Fruit fly (Drosophila melanogaster) whole organism, prepupa: ENCODE data around the gene sage.

Experiments
- Blimp-1 ChIP-seq: fragments of 200-800 bp; sonication (Bioruptor generic); optimal IDR thresholded peaks from 3 replicates; lab custom pipeline; 2017; ENCODE audit warnings: missing biosample characterization, missing genetic modification characterization, mild to moderate bottlenecking, moderate library complexity, missing genetic modification reagents
- CG10631 ChIP-seq: fragments of 200-800 bp; sonication (Bioruptor generic); optimal IDR thresholded peaks from 2 replicates; lab custom pipeline; 2016; ENCODE audit warnings: missing biosample characterization, missing genetic modification characterization
- CG10669 ChIP-seq: fragments of 200-800 bp; sonication (Bioruptor generic); optimal IDR thresholded peaks from 3 replicates; lab custom pipeline; 2018; ENCODE audit warnings: missing biosample characterization, mild to moderate bottlenecking, missing genetic modification characterization, moderate library complexity
- CG11762 ChIP-seq: fragments of 200-800 bp; sonication (Bioruptor generic); optimal IDR thresholded peaks from 3 replicates; lab custom pipeline; 2016; ENCODE audit warnings: missing biosample characterization, missing genetic modification characterization; ENCODE audit not compliant: insufficient read depth
- CG11902 ChIP-seq: fragments of 200-800 bp; sonication (Bioruptor generic); optimal IDR thresholded peaks from 3 replicates; lab custom pipeline; 2016; ENCODE audit warnings: missing biosample characterization, missing genetic modification characterization
- CG16779 ChIP-seq: fragments of 200-800 bp; sonication (Bioruptor generic); optimal IDR thresholded peaks from 3 replicates; lab custom pipeline; 2017; ENCODE audit warnings: missing biosample characterization, mild to moderate bottlenecking, missing genetic modification characterization
- CG3032 ChIP-seq: fragments of 200-800 bp; optimal IDR thresholded peaks from 2 replicates; lab custom pipeline; 2019; ENCODE audit warnings: missing biosample characterization, mild to moderate bottlenecking, missing genetic modification characterization, moderate library complexity
- CG31627 ChIP-seq: fragments of 200-800 bp; sonication (Bioruptor generic); optimal IDR thresholded peaks from 3 replicates; lab custom pipeline; 2016; ENCODE audit warnings: missing biosample characterization, missing genetic modification characterization
- CG32006 ChIP-seq: fragments of 200-800 bp; sonication (Bioruptor generic); optimal IDR thresholded peaks from 3 replicates; lab custom pipeline; 2017; ENCODE audit warnings: missing biosample characterization, mild to moderate bottlenecking, missing genetic modification characterization
- CG4318 ChIP-seq: fragments of 200-800 bp; sonication (Bioruptor generic); optimal IDR thresholded peaks from 3 replicates; lab custom pipeline; 2017; ENCODE audit warnings: missing biosample characterization, mild to moderate bottlenecking, missing genetic modification characterization
- CG6792 ChIP-seq: fragments of 200-800 bp; sonication (Bioruptor generic); optimal IDR thresholded peaks from 3 replicates; lab custom pipeline; 2016; ENCODE audit warnings: missing biosample characterization, missing genetic modification characterization
- CG6808 ChIP-seq: fragments of 200-800 bp; sonication (Bioruptor generic); optimal IDR thresholded peaks from 3 replicates; lab custom pipeline; 2017; ENCODE audit warnings: missing biosample characterization, missing genetic modification characterization, mild to moderate bottlenecking, moderate library complexity, missing genetic modification reagents
- CG6854 ChIP-seq: fragments of 200-800 bp; sonication (Bioruptor generic); optimal IDR thresholded peaks from 2 replicates; lab custom pipeline; 2017; ENCODE audit warnings: missing biosample characterization, mild to moderate bottlenecking, missing genetic modification characterization
- CG7368 ChIP-seq: fragments of 200-800 bp; sonication (Bioruptor generic); optimal IDR thresholded peaks from 3 replicates; lab custom pipeline; 2016; ENCODE audit warnings: missing biosample characterization, missing genetic modification characterization
- Eip78C ChIP-seq: fragments of 200-800 bp; sonication (Bioruptor generic); peaks from one replicate; lab custom pipeline; 2016; ENCODE audit warnings: missing biosample characterization, missing genetic modification characterization
- Ets96B ChIP-seq: fragments of 200-800 bp; optimal IDR thresholded peaks from 2 replicates; lab custom pipeline; 2019; ENCODE audit warnings: missing biosample characterization, mild to moderate bottlenecking, missing genetic modification characterization, moderate library complexity
- Gug ChIP-seq: fragments of 200-800 bp; sonication (Bioruptor generic); IDR thresholded peaks from 2 replicates; pipeline ENCODE4 v1.3.6; 2022; ENCODE audit warnings: missing biosample characterization, missing genetic modification characterization
- Hr38 ChIP-seq: sonication (Bioruptor generic); optimal IDR thresholded peaks from 2 replicates; lab custom pipeline; 2016; ENCODE audit warnings: missing biosample characterization, missing genetic modification characterization
- Hr4 ChIP-seq: fragments of 200-800 bp; sonication (Bioruptor generic); optimal IDR thresholded peaks from 3 replicates; lab custom pipeline; 2016; ENCODE audit warnings: missing biosample characterization, missing genetic modification characterization
- OdsH ChIP-seq: fragments of 200-800 bp; sonication (Bioruptor generic); optimal IDR thresholded peaks from 3 replicates; lab custom pipeline; 2016; ENCODE audit warnings: missing biosample characterization, missing genetic modification characterization
- Sox14 ChIP-seq: fragments of 200-800 bp; sonication (Bioruptor generic); optimal IDR thresholded peaks from 3 replicates; lab custom pipeline; 2016; ENCODE audit warnings: missing biosample characterization, missing genetic modification characterization
- Sox15 ChIP-seq: fragments of 200-800 bp; sonication (Bioruptor generic); optimal IDR thresholded peaks from 3 replicates; lab custom pipeline; 2016; ENCODE audit warnings: missing biosample characterization, missing genetic modification characterization
- acj6 ChIP-seq: fragments of 200-800 bp; sonication (Bioruptor generic); optimal IDR thresholded peaks from 3 replicates; lab custom pipeline; 2016; ENCODE audit warnings: missing biosample characterization, missing genetic modification characterization
- cyc ChIP-seq: fragments of 200-800 bp; sonication (Bioruptor generic); optimal IDR thresholded peaks from 3 replicates; lab custom pipeline; 2016; ENCODE audit warnings: missing biosample characterization, missing genetic modification characterization
- dac ChIP-seq: fragments of 200-800 bp; sonication (Bioruptor generic); optimal IDR thresholded peaks from 2 replicates; lab custom pipeline; 2017; ENCODE audit warnings: missing biosample characterization, mild to moderate bottlenecking, missing genetic modification characterization
- dsx ChIP-seq: fragments of 200-800 bp; optimal IDR thresholded peaks from 3 replicates; lab custom pipeline; 2019; ENCODE audit warnings: missing biosample characterization, mild to moderate bottlenecking, missing genetic modification characterization, moderate library complexity; ENCODE audit not compliant: poor library complexity, severe bottlenecking
- eg ChIP-seq: fragments of 200-800 bp; sonication (Bioruptor generic); IDR thresholded peaks from 3 replicates; pipeline ENCODE4 v1.3.6; 2022; ENCODE audit warnings: missing biosample characterization, missing genetic modification characterization
- esn ChIP-seq: fragments of 200-800 bp; sonication (Bioruptor generic); optimal IDR thresholded peaks from 2 replicates; lab custom pipeline; 2016; ENCODE audit warnings: missing biosample characterization, mild to moderate bottlenecking, missing genetic modification characterization, moderate library complexity
- fkh ChIP-seq: fragments of 200-800 bp; sonication (Bioruptor generic); optimal IDR thresholded peaks from 3 replicates; lab custom pipeline; 2017; ENCODE audit warnings: missing biosample characterization, mild to moderate bottlenecking, missing genetic modification characterization, moderate library complexity
- net ChIP-seq: fragments of 200-800 bp; sonication (Bioruptor generic); optimal IDR thresholded peaks from 3 replicates; lab custom pipeline; 2016; ENCODE audit warnings: missing biosample characterization, missing genetic modification characterization
- pdm3 ChIP-seq: fragments of 200-800 bp; sonication (Bioruptor generic); optimal IDR thresholded peaks from 3 replicates; lab custom pipeline; 2016; ENCODE audit warnings: missing biosample characterization, missing genetic modification characterization
- salr ChIP-seq, 2 experiments: fragments of 200-800 bp; sonication (Bioruptor generic); optimal IDR thresholded peaks; 3 replicates each; lab custom pipeline; 2016 to 2018; ENCODE audit warnings: missing biosample characterization in 2 of 2, missing genetic modification characterization in 2 of 2, mild to moderate bottlenecking in 1 of 2
- ss ChIP-seq, 2 experiments: fragments of 200-800 bp; sonication (Bioruptor generic); optimal IDR thresholded peaks; 2 replicates in 1 of 2; 3 replicates in 1 of 2; lab custom pipeline; 2017 to 2018; ENCODE audit warnings: mild to moderate bottlenecking in 2 of 2, missing biosample characterization in 2 of 2, missing genetic modification characterization in 2 of 2, moderate library complexity in 1 of 2
- topi ChIP-seq: fragments of 200-800 bp; sonication (Bioruptor generic); optimal IDR thresholded peaks from 3 replicates; lab custom pipeline; 2016; ENCODE audit warnings: missing biosample characterization, missing genetic modification characterization
- vri ChIP-seq: fragments of 200-800 bp; sonication (Bioruptor generic); optimal IDR thresholded peaks from 3 replicates; lab custom pipeline; 2016; ENCODE audit warnings: missing biosample characterization, mild to moderate bottlenecking, missing genetic modification characterization

The sage gene

DNA sequence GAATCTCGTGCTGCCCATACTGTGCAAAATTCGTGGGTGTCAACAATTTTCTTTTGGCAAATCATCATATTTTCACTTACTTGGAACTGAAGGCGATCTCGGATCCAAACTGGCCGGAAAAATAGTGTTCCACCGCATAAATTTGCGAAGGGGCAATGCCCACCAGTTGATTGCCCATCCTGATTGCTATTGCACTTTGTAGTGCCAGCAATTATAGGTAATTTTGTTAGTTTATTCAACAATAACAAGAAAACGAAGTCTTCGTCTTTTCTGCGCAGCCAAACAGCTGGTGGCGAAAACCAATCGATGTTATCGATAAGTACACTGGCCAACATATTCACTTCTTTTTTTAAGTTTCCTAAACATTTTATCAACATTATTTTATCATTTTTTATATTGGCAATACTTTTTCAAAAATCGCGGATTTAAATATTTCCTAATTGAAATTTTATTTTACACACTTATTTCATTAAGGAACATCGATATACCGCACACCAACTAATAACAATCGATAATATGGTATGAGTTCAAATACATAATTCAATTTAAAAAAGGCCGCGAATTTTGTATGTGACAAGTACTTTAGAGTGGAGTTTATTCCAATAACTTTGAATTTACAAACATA lies 18.3 kb downstream of the sage start, which contains the start of gene Vps15 (continued):
- TF ChIP-seq topi = peak; percentile 71
- peak; percentile 46 for TF ChIP-seq Gug (GFP tag; lab: Robert Waterston, UW)
- TF ChIP-seq CG11762 = no peak
- peak; percentile 59 for TF ChIP-seq CG31627 (GFP tag; lab: Kevin White, UChicago)
- TF ChIP-seq CG11902 = no peak
- TF ChIP-seq CG10669 = peak; percentile 56
- peak; percentile 65 for TF ChIP-seq CG10631 (GFP tag; lab: Kevin White, UChicago)
- TF ChIP-seq Sox15 (GFP tag; lab: Kevin White, UChicago) = peak; percentile 5
- TF ChIP-seq CG7368 (GFP tag; lab: Kevin White, UChicago) = peak; percentile 47

DNA sequence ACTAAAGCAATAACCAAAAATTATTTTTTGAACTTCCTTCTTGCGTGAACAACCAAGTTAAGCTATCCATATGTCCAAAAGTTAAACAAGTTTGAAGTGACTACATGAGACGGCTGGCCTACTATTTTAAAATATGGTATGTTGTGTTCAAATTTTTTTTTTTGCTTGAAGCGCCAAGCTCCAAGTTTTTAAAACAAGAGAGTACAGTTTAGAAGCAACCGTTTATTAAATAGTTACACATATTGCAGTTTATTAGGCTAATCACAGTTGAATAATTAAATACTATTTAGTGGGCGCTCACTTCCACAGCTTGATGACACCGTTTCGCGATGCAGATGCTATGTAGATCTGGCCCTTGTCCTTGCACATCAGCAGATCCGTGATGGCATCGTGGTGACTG lies 23.4 kb downstream of the sage start, which contains the start of gene D1:
Gene D1 (minus strand): TSS at position 101 of the 400 bp plus-strand sequence.
- TF ChIP-seq Hr4 (GFP tag; lab: Kevin White, UChicago) (no peak), Blimp-1 (no peak), CG6808 (GFP tag; lab: Kevin White, UChicago) (no peak), pdm3 (GFP tag; lab: Kevin White, UChicago) (no peak), Sox15 (GFP tag; lab: Kevin White, UChicago) (no peak), cyc (GFP tag; lab: Kevin White, UChicago) (no peak), CG10631 (GFP tag; lab: Kevin White, UChicago) (no peak), dac (GFP tag; lab: Kevin White, UChicago) (no peak), CG7368 (GFP tag; lab: Kevin White, UChicago) (no peak), CG4318 (GFP tag; lab: Kevin White, UChicago) (no peak), ss (GFP tag; optimal IDR thresholded peaks at IDR 0.05; lab: Kevin White, UChicago) (no peak), eg (GFP tag; lab: Robert Waterston, UW) (no peak), OdsH (no peak), CG16779 (tag; lab: Kevin White, UChicago) (no peak), Eip78C (no peak), Hr38 (GFP tag; lab: Kevin White, UChicago) (no peak), acj6 (no peak), vri (GFP tag; lab: Kevin White, UChicago) (no peak), net (GFP tag; lab: Kevin White, UChicago) (no peak)
- TF ChIP-seq, all 60 proteins: peak for 0

DNA sequence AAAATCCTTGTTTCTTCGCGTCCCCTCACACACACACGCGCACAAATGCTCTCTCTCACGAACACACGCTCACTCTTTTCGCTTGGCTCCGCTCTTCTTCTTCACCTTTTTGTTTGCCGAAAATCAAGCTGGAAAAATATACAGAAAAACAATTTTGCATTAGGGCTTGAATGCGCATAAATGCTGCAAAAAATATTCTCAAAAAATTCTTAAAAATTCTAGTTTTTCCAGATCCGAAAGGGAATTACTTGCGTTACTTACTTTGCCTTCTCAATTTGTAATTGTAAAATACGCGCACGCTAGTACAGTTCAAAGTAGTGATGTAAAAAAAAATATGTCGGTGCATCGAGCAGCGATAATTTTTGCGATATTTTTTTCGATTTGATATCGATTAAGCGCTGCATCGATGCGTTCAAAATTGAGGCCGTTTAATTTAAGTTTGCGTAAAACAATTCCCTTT lies 24.0 kb downstream of the sage start:
- TF ChIP-seq CG6854 (GFP tag; lab: Kevin White, UChicago) = no peak
- TF ChIP-seq vri (GFP tag; lab: Kevin White, UChicago) = no peak
- no peak for TF ChIP-seq CG32006
- TF ChIP-seq Ets96B (tag; lab: Kevin White, UChicago) = no peak
- peak; percentile 40 to 44 for TF ChIP-seq ss (GFP tag; optimal IDR thresholded peaks at IDR 0.05; lab: Kevin White, UChicago)
- peak; percentile 34 for TF ChIP-seq Sox14
- peak; percentile 27 for TF ChIP-seq dsx (GFP tag; lab: Kevin White, UChicago)
- no peak for TF ChIP-seq CG6792 (GFP tag; lab: Kevin White, UChicago)
- TF ChIP-seq esn = peak; percentile 32
- peak; percentile 70 for TF ChIP-seq Eip78C
- no peak for TF ChIP-seq CG4318 (GFP tag; lab: Kevin White, UChicago)
- peak; percentile 17 for TF ChIP-seq CG3032 (tag; lab: Kevin White, UChicago)
- TF ChIP-seq fkh (GFP tag; lab: Kevin White, UChicago) = peak; percentile 45
- TF ChIP-seq salr (GFP tag; optimal IDR thresholded peaks at IDR 0.05; lab: Kevin White, UChicago) = no peak
- TF ChIP-seq, all 60 proteins: peak for 7
